Fruit fly (Drosophila melanogaster) ovary, adult (tissue): Measurements from ENCODE around the gene CG12229.

ENCODE experiments used
- CG17801 ChIP-seq: fragments of 200-800 bp; optimal IDR thresholded peaks from 2 replicates; lab custom pipeline; 2019; ENCODE audit warnings: missing biosample characterization, mild to moderate bottlenecking, missing genetic modification characterization, moderate library complexity; ENCODE audit not compliant: partially characterized antibody

The CG12229 gene

dm6 chr3L:17445629-17446431 lies 9.6 kb upstream of the CG12229 start:
- no peak for TF ChIP-seq CG17801 (GFP tag; lab: Kevin White, UChicago)

dm6 chr3L:17444569-17444968 lies 8.3 kb upstream of the CG12229 start:
- TF ChIP-seq CG17801 (GFP tag; lab: Kevin White, UChicago): no peak

- TF ChIP-seq CG17801 (GFP tag; lab: Kevin White, UChicago): no peak
Measured at dm6 chr3L:17441602-17442001, 5.4 kb upstream of the CG12229 start.

- TF ChIP-seq CG17801 (GFP tag; lab: Kevin White, UChicago): no peak
Measured at dm6 chr3L:17438872-17439495, 2.8 kb upstream of the CG12229 start, which contains the start of gene CG18265. CG18265 (plus strand) TSS chr3L:17439401.

- peak; percentile 92 for TF ChIP-seq CG17801 (GFP tag; lab: Kevin White, UChicago)
Measured at dm6 chr3L:17433555-17433954, 2.7 kb downstream of the CG12229 start, which contains the start of the genes Coq4 and CG32176. Coq4 (minus strand) TSS chr3L:17433621. CG32176 (plus strand) TSS chr3L:17433868.

dm6 chr3L:17432947-17433346 lies 3.3 kb downstream of the CG12229 start, which contains the start of gene frc:
frc (minus strand) TSS chr3L:17433190.
- no peak for TF ChIP-seq CG17801 (GFP tag; lab: Kevin White, UChicago)

- no peak for TF ChIP-seq CG17801 (GFP tag; lab: Kevin White, UChicago)
Measured at dm6 chr3L:17430957-17431585, 5.2 kb downstream of the CG12229 start.

dm6 chr3L:17430390-17430789 lies 5.8 kb downstream of the CG12229 start:
- no peak for TF ChIP-seq CG17801 (GFP tag; lab: Kevin White, UChicago)

- peak; percentile 74 for TF ChIP-seq CG17801 (GFP tag; lab: Kevin White, UChicago)
Measured at dm6 chr3L:17428779-17429178, 7.5 kb downstream of the CG12229 start, which contains the start of gene Gorab. Gorab (minus strand) TSS chr3L:17428836.

- peak; percentile 18 for TF ChIP-seq CG17801 (GFP tag; lab: Kevin White, UChicago)
Measured at dm6 chr3L:17427013-17427412, 9.2 kb downstream of the CG12229 start, which contains the start of gene Polr3G. Polr3G (minus strand) TSS chr3L:17427130.

dm6 chr3L:17425132-17425713 lies 11.0 kb downstream of the CG12229 start, which contains the start of the genes Sec3 and COX7B:
Sec3 (minus strand) TSS chr3L:17425217.
COX7B (plus strand) TSS chr3L:17425477.
- TF ChIP-seq CG17801 (GFP tag; lab: Kevin White, UChicago): peak; percentile 84

dm6 chr3L:17421319-17421718 lies 14.9 kb downstream of the CG12229 start, which contains the start of gene blot:
blot (minus strand) TSS chr3L:17421514.
- TF ChIP-seq CG17801 (GFP tag; lab: Kevin White, UChicago): peak; percentile 54

- peak; percentile 22 for TF ChIP-seq CG17801 (GFP tag; lab: Kevin White, UChicago)
Measured at dm6 chr3L:17420610-17421194, 15.5 kb downstream of the CG12229 start.

- TF ChIP-seq CG17801 (GFP tag; lab: Kevin White, UChicago): no peak
Measured at dm6 chr3L:17419103-17419741, 17.0 kb downstream of the CG12229 start.
